Fruit fly (Drosophila melanogaster) whole organism, prepupa: ENCODE data around the gene CG42238.

Source experiments
- Blimp-1 ChIP-seq: fragments of 200-800 bp; sonication (Bioruptor generic); optimal IDR thresholded peaks from 3 replicates; lab custom pipeline; 2017; ENCODE audit warnings: missing biosample characterization, missing genetic modification characterization, mild to moderate bottlenecking, moderate library complexity, missing genetic modification reagents
- CG10669 ChIP-seq: fragments of 200-800 bp; sonication (Bioruptor generic); optimal IDR thresholded peaks from 3 replicates; lab custom pipeline; 2018; ENCODE audit warnings: missing biosample characterization, mild to moderate bottlenecking, missing genetic modification characterization, moderate library complexity
- CG11294 ChIP-seq: fragments of 200-800 bp; sonication (Bioruptor generic); IDR thresholded peaks from 2 replicates; pipeline ENCODE4 v1.3.6; 2022; ENCODE audit warnings: missing biosample characterization, missing genetic modification characterization
- CG11762 ChIP-seq: fragments of 200-800 bp; sonication (Bioruptor generic); optimal IDR thresholded peaks from 3 replicates; lab custom pipeline; 2016; ENCODE audit warnings: missing biosample characterization, missing genetic modification characterization; ENCODE audit not compliant: insufficient read depth
- CG11902 ChIP-seq: fragments of 200-800 bp; sonication (Bioruptor generic); optimal IDR thresholded peaks from 3 replicates; lab custom pipeline; 2016; ENCODE audit warnings: missing biosample characterization, missing genetic modification characterization
- CG15336 ChIP-seq: fragments of 200-800 bp; sonication (Bioruptor generic); IDR thresholded peaks from 2 replicates; pipeline ENCODE4 v1.3.6; 2022; ENCODE audit warnings: missing biosample characterization, missing genetic modification characterization
- CG1621 ChIP-seq: fragments of 200-800 bp; sonication (Bioruptor generic); optimal IDR thresholded peaks from 3 replicates; lab custom pipeline; 2018; ENCODE audit warnings: missing biosample characterization, mild to moderate bottlenecking, missing genetic modification characterization
- CG16779 ChIP-seq: fragments of 200-800 bp; sonication (Bioruptor generic); optimal IDR thresholded peaks from 3 replicates; lab custom pipeline; 2017; ENCODE audit warnings: missing biosample characterization, mild to moderate bottlenecking, missing genetic modification characterization
- CG3032 ChIP-seq: fragments of 200-800 bp; optimal IDR thresholded peaks from 2 replicates; lab custom pipeline; 2019; ENCODE audit warnings: missing biosample characterization, mild to moderate bottlenecking, missing genetic modification characterization, moderate library complexity
- CG31627 ChIP-seq: fragments of 200-800 bp; sonication (Bioruptor generic); optimal IDR thresholded peaks from 3 replicates; lab custom pipeline; 2016; ENCODE audit warnings: missing biosample characterization, missing genetic modification characterization
- CG32006 ChIP-seq: fragments of 200-800 bp; sonication (Bioruptor generic); optimal IDR thresholded peaks from 3 replicates; lab custom pipeline; 2017; ENCODE audit warnings: missing biosample characterization, mild to moderate bottlenecking, missing genetic modification characterization
- CG34406 ChIP-seq: fragments of 200-800 bp; sonication (Bioruptor generic); optimal IDR thresholded peaks from 3 replicates; lab custom pipeline; 2016; ENCODE audit warnings: missing biosample characterization, missing genetic modification characterization
- CG3919 ChIP-seq: fragments of 200-800 bp; sonication (Bioruptor generic); optimal IDR thresholded peaks from 3 replicates; lab custom pipeline; 2016; ENCODE audit warnings: missing biosample characterization, missing genetic modification characterization
- CG4318 ChIP-seq: fragments of 200-800 bp; sonication (Bioruptor generic); optimal IDR thresholded peaks from 3 replicates; lab custom pipeline; 2017; ENCODE audit warnings: missing biosample characterization, mild to moderate bottlenecking, missing genetic modification characterization
- CG6163 ChIP-seq: fragments of 200-800 bp; sonication (Bioruptor generic); IDR thresholded peaks from 3 replicates; pipeline ENCODE4 v1.3.6; 2022; ENCODE audit warnings: missing biosample characterization, missing genetic modification characterization
- CG6276 ChIP-seq: fragments of 200-800 bp; sonication (Bioruptor generic); optimal IDR thresholded peaks from 2 replicates; lab custom pipeline; 2017; ENCODE audit warnings: missing biosample characterization, mild to moderate bottlenecking, missing genetic modification characterization
- CG6792 ChIP-seq: fragments of 200-800 bp; sonication (Bioruptor generic); optimal IDR thresholded peaks from 3 replicates; lab custom pipeline; 2016; ENCODE audit warnings: missing biosample characterization, missing genetic modification characterization
- CG6808 ChIP-seq: fragments of 200-800 bp; sonication (Bioruptor generic); optimal IDR thresholded peaks from 3 replicates; lab custom pipeline; 2017; ENCODE audit warnings: missing biosample characterization, missing genetic modification characterization, mild to moderate bottlenecking, moderate library complexity, missing genetic modification reagents
- CG7368 ChIP-seq: fragments of 200-800 bp; sonication (Bioruptor generic); optimal IDR thresholded peaks from 3 replicates; lab custom pipeline; 2016; ENCODE audit warnings: missing biosample characterization, missing genetic modification characterization
- CG8119 ChIP-seq: fragments of 200-800 bp; sonication (Bioruptor generic); IDR thresholded peaks from 3 replicates; pipeline ENCODE4 v1.3.6; 2022; ENCODE audit warnings: missing biosample characterization, missing genetic modification characterization
- CG8319 ChIP-seq: fragments of 200-800 bp; sonication (Bioruptor generic); optimal IDR thresholded peaks from 3 replicates; lab custom pipeline; 2016; ENCODE audit warnings: missing biosample characterization, missing genetic modification characterization
- CG8632 ChIP-seq: fragments of 200-800 bp; sonication (Bioruptor generic); optimal IDR thresholded peaks from 3 replicates; lab custom pipeline; 2016; ENCODE audit warnings: missing biosample characterization, missing genetic modification characterization
- CG9139 ChIP-seq: fragments of 200-800 bp; sonication (Bioruptor generic); optimal IDR thresholded peaks from 3 replicates; lab custom pipeline; 2017; ENCODE audit warnings: missing biosample characterization, mild to moderate bottlenecking, missing genetic modification characterization
- Eip75B ChIP-seq: fragments of 200-800 bp; sonication (Bioruptor generic); optimal IDR thresholded peaks from 3 replicates; lab custom pipeline; 2016; ENCODE audit warnings: missing biosample characterization, missing genetic modification characterization
- Eip93F ChIP-seq: fragments of 200-800 bp; sonication (Bioruptor generic); optimal IDR thresholded peaks from 2 replicates; lab custom pipeline; 2016; ENCODE audit warnings: missing biosample characterization, mild to moderate bottlenecking, missing genetic modification characterization
- Ets21C ChIP-seq: fragments of 200-800 bp; sonication (Bioruptor generic); optimal IDR thresholded peaks from 3 replicates; lab custom pipeline; 2016; ENCODE audit warnings: missing biosample characterization, missing genetic modification characterization
- Hr38 ChIP-seq: sonication (Bioruptor generic); optimal IDR thresholded peaks from 2 replicates; lab custom pipeline; 2016; ENCODE audit warnings: missing biosample characterization, missing genetic modification characterization
- Hr39 ChIP-seq: fragments of 200-800 bp; sonication (Bioruptor generic); optimal IDR thresholded peaks from 2 replicates; lab custom pipeline; 2016; ENCODE audit warnings: missing biosample characterization, missing genetic modification characterization
- Hr4 ChIP-seq: fragments of 200-800 bp; sonication (Bioruptor generic); optimal IDR thresholded peaks from 3 replicates; lab custom pipeline; 2016; ENCODE audit warnings: missing biosample characterization, missing genetic modification characterization
- Lpt ChIP-seq: fragments of 200-800 bp; sonication (Bioruptor generic); optimal IDR thresholded peaks from 3 replicates; lab custom pipeline; 2016; ENCODE audit warnings: missing biosample characterization, missing genetic modification characterization
- Met ChIP-seq: fragments of 200-800 bp; sonication (Bioruptor generic); optimal IDR thresholded peaks from 3 replicates; lab custom pipeline; 2016; ENCODE audit warnings: missing biosample characterization, missing genetic modification characterization
- OdsH ChIP-seq: fragments of 200-800 bp; sonication (Bioruptor generic); optimal IDR thresholded peaks from 3 replicates; lab custom pipeline; 2016; ENCODE audit warnings: missing biosample characterization, missing genetic modification characterization
- Smox ChIP-seq: fragments of 200-800 bp; sonication (Bioruptor generic); optimal IDR thresholded peaks from 3 replicates; lab custom pipeline; 2016; ENCODE audit warnings: missing biosample characterization, missing genetic modification characterization
- Sox102F ChIP-seq: fragments of 200-800 bp; sonication (Bioruptor generic); optimal IDR thresholded peaks from 2 replicates; lab custom pipeline; 2016; ENCODE audit warnings: missing biosample characterization, mild to moderate bottlenecking, missing genetic modification characterization
- Sox14 ChIP-seq: fragments of 200-800 bp; sonication (Bioruptor generic); optimal IDR thresholded peaks from 3 replicates; lab custom pipeline; 2016; ENCODE audit warnings: missing biosample characterization, missing genetic modification characterization
- Sox15 ChIP-seq: fragments of 200-800 bp; sonication (Bioruptor generic); optimal IDR thresholded peaks from 3 replicates; lab custom pipeline; 2016; ENCODE audit warnings: missing biosample characterization, missing genetic modification characterization
- achi ChIP-seq: fragments of 200-800 bp; sonication (Bioruptor generic); optimal IDR thresholded peaks from 3 replicates; lab custom pipeline; 2016; ENCODE audit warnings: missing biosample characterization, missing genetic modification characterization
- acj6 ChIP-seq: fragments of 200-800 bp; sonication (Bioruptor generic); optimal IDR thresholded peaks from 3 replicates; lab custom pipeline; 2016; ENCODE audit warnings: missing biosample characterization, missing genetic modification characterization
- dac ChIP-seq: fragments of 200-800 bp; sonication (Bioruptor generic); optimal IDR thresholded peaks from 2 replicates; lab custom pipeline; 2017; ENCODE audit warnings: missing biosample characterization, mild to moderate bottlenecking, missing genetic modification characterization
- dsx ChIP-seq: fragments of 200-800 bp; optimal IDR thresholded peaks from 3 replicates; lab custom pipeline; 2019; ENCODE audit warnings: missing biosample characterization, mild to moderate bottlenecking, missing genetic modification characterization, moderate library complexity; ENCODE audit not compliant: poor library complexity, severe bottlenecking
- esn ChIP-seq: fragments of 200-800 bp; sonication (Bioruptor generic); optimal IDR thresholded peaks from 2 replicates; lab custom pipeline; 2016; ENCODE audit warnings: missing biosample characterization, mild to moderate bottlenecking, missing genetic modification characterization, moderate library complexity
- fd59A ChIP-seq: fragments of 200-800 bp; sonication (Bioruptor generic); optimal IDR thresholded peaks from 2 replicates; lab custom pipeline; 2017; ENCODE audit warnings: missing biosample characterization, mild to moderate bottlenecking, missing genetic modification characterization, missing genetic modification reagents
- fd85E ChIP-seq: fragments of 200-800 bp; sonication (Bioruptor generic); optimal IDR thresholded peaks from 3 replicates; lab custom pipeline; 2016; ENCODE audit warnings: missing biosample characterization, missing genetic modification characterization
- fkh ChIP-seq: fragments of 200-800 bp; sonication (Bioruptor generic); optimal IDR thresholded peaks from 3 replicates; lab custom pipeline; 2017; ENCODE audit warnings: missing biosample characterization, mild to moderate bottlenecking, missing genetic modification characterization, moderate library complexity
- net ChIP-seq: fragments of 200-800 bp; sonication (Bioruptor generic); optimal IDR thresholded peaks from 3 replicates; lab custom pipeline; 2016; ENCODE audit warnings: missing biosample characterization, missing genetic modification characterization
- salr ChIP-seq, 2 experiments: fragments of 200-800 bp; sonication (Bioruptor generic); optimal IDR thresholded peaks; 3 replicates each; lab custom pipeline; 2016 to 2018; ENCODE audit warnings: missing biosample characterization in 2 of 2, missing genetic modification characterization in 2 of 2, mild to moderate bottlenecking in 1 of 2
- ss ChIP-seq, 2 experiments: fragments of 200-800 bp; sonication (Bioruptor generic); optimal IDR thresholded peaks; 2 replicates in 1 of 2; 3 replicates in 1 of 2; lab custom pipeline; 2017 to 2018; ENCODE audit warnings: mild to moderate bottlenecking in 2 of 2, missing biosample characterization in 2 of 2, missing genetic modification characterization in 2 of 2, moderate library complexity in 1 of 2
- svp ChIP-seq: fragments of 200-800 bp; sonication (Bioruptor generic); peaks from one replicate; lab custom pipeline; 2016; ENCODE audit warnings: missing biosample characterization, missing genetic modification characterization
- vri ChIP-seq: fragments of 200-800 bp; sonication (Bioruptor generic); optimal IDR thresholded peaks from 3 replicates; lab custom pipeline; 2016; ENCODE audit warnings: missing biosample characterization, mild to moderate bottlenecking, missing genetic modification characterization

The CG42238 gene

dm6 chr2L:20922196-20923087 is 129.5 kb downstream of the CG42238 start, which contains the start of gene Mtp:
Mtp (minus strand) TSS chr2L:20922876.
- peak; percentile 52 for TF ChIP-seq dsx (GFP tag; lab: Kevin White, UChicago)
- TF ChIP-seq Eip75B (GFP tag; lab: Kevin White, UChicago), result peak; percentile 90
- peak; percentile 41 for TF ChIP-seq CG9139 (GFP tag; lab: Kevin White, UChicago)
- TF ChIP-seq CG11902 (GFP tag; lab: Kevin White, UChicago), result peak; percentile 72
- TF ChIP-seq Eip93F (GFP tag; lab: Kevin White, UChicago), result no peak
- TF ChIP-seq CG34406 (GFP tag; lab: Kevin White, UChicago), result peak; percentile 73
- peak; percentile 63 for TF ChIP-seq CG8632 (GFP tag; lab: Kevin White, UChicago)
- peak in 1 of 2 experiments; percentile 70 for TF ChIP-seq ss (GFP tag; optimal IDR thresholded peaks at IDR 0.05; lab: Kevin White, UChicago)
- no peak for TF ChIP-seq CG6276
- TF ChIP-seq CG15336 (GFP tag; lab: Robert Waterston, UW), result peak; percentile 87
- TF ChIP-seq esn (GFP tag; lab: Kevin White, UChicago), result peak; percentile 89
- peak; percentile 87 for TF ChIP-seq Sox102F (GFP tag; lab: Kevin White, UChicago)
- peak; percentile 88 for TF ChIP-seq Hr39 (GFP tag; lab: Kevin White, UChicago)
- no peak for TF ChIP-seq CG6808 (GFP tag; lab: Kevin White, UChicago)
- peak; percentile 70 for TF ChIP-seq CG3032
- peak; percentile 76 for TF ChIP-seq CG10669 (GFP tag; lab: Kevin White, UChicago)
- TF ChIP-seq Sox14 (GFP tag; lab: Kevin White, UChicago), result peak; percentile 85
- peak; percentile 83 for TF ChIP-seq CG8119
- TF ChIP-seq dac, result peak; percentile 75
- TF ChIP-seq net (GFP tag; lab: Kevin White, UChicago), result peak; percentile 77
- peak; percentile 47 for TF ChIP-seq vri (GFP tag; lab: Kevin White, UChicago)
- peak; percentile 81 for TF ChIP-seq CG6792 (GFP tag; lab: Kevin White, UChicago)
- TF ChIP-seq Hr38 (GFP tag; lab: Kevin White, UChicago), result no peak
- peak; percentile 85 for TF ChIP-seq Ets21C
- TF ChIP-seq CG3919 (GFP tag; lab: Kevin White, UChicago), result peak; percentile 81
- peak; percentile 50 for TF ChIP-seq Lpt
- TF ChIP-seq CG8319 (GFP tag; lab: Kevin White, UChicago), result peak; percentile 84
- TF ChIP-seq CG11762 (GFP tag; lab: Kevin White, UChicago), result peak; percentile 77
- peak; percentile 61 for TF ChIP-seq fd85E (GFP tag; lab: Kevin White, UChicago)
- peak; percentile 74; the same call in 2 of the 3 replicates for TF ChIP-seq CG6163 (GFP tag; lab: Robert Waterston, UW)
- TF ChIP-seq CG11294 (GFP tag; lab: Robert Waterston, UW), result peak; percentile 48; the same call in 1 of the 2 replicates
- peak; percentile 72 for TF ChIP-seq CG7368 (GFP tag; lab: Kevin White, UChicago)
- TF ChIP-seq CG31627, result peak; percentile 88
- peak; percentile 90 for TF ChIP-seq CG32006 (GFP tag; lab: Kevin White, UChicago)
- peak; percentile 81 for TF ChIP-seq Smox (GFP tag; lab: Kevin White, UChicago)
- TF ChIP-seq Sox15 (GFP tag; lab: Kevin White, UChicago), result peak; percentile 74
- TF ChIP-seq salr (GFP tag; optimal IDR thresholded peaks at IDR 0.05; lab: Kevin White, UChicago), result peak; percentile 10 to 70
- peak; percentile 86 for TF ChIP-seq Met (GFP tag; lab: Kevin White, UChicago)
- peak; percentile 80 for TF ChIP-seq acj6 (GFP tag; lab: Kevin White, UChicago)
- TF ChIP-seq Blimp-1 (GFP tag; lab: Kevin White, UChicago), result peak; percentile 66
- TF ChIP-seq Hr4 (GFP tag; lab: Kevin White, UChicago), result peak; percentile 83
- TF ChIP-seq CG1621 (tag; lab: Kevin White, UChicago), result peak; percentile 74
- peak; percentile 90 for TF ChIP-seq fkh (GFP tag; lab: Kevin White, UChicago)
- peak; percentile 81 for TF ChIP-seq achi
- TF ChIP-seq CG16779 (tag; lab: Kevin White, UChicago), result no peak
- peak; percentile 76 for TF ChIP-seq CG4318 (GFP tag; lab: Kevin White, UChicago)
- TF ChIP-seq fd59A (GFP tag; lab: Kevin White, UChicago), result peak; percentile 20
- TF ChIP-seq OdsH (GFP tag; lab: Kevin White, UChicago), result peak; percentile 84
- TF ChIP-seq svp (GFP tag; lab: Kevin White, UChicago), result peak; percentile 100
